Worm (Caenorhabditis elegans): ENCODE data around the gene knl-1.

DNA sequence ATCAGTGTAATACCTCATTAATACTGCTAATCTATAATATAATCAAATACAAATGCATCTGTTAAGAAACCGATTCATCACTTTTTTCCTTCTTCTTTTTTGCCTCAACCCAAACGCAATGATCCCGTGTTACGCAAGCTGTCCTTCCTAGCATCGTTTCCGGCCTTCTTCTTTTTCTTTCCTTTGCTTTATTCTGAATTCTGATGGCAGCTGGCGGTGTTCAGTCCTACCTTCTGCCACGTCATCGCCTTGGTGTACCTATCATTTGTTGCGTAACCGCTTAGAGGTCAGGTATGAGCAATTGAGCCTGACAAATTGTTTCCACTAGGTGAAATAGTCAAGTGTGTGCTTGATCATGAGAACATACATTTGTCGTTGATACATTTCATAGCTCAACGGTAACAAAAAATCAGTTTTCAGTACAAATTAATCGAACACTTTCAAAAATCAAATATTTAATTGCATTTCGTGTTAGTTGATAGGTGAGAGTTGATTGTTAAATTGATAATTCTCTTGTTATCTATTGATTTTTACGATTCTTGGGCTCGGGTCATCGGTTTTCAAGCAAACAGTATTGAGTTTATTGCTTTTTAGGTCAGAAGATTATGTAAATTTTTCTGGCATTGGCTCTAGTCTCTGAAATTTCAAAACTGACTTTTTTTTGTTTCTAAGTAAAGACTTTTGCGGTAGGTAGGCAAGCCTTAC lies 47.9 kb downstream of the knl-1 start:
- no peak for TF ChIP-seq nhr-25 (tag; optimal IDR thresholded peaks at IDR 0.05)
- TF ChIP-seq R02D3.7 (tag; optimal IDR thresholded peaks at IDR 0.05): no peak
- TF ChIP-seq nhr-237 (tag; optimal IDR thresholded peaks at IDR 0.05): no peak
- TF ChIP-seq ama-1 (optimal IDR thresholded peaks at IDR 0.05): no peak
- TF ChIP-seq snpc-4 (tag; optimal IDR thresholded peaks at IDR 0.05): no peak
- no peak for TF ChIP-seq ztf-11 (tag; optimal IDR thresholded peaks at IDR 0.05)

All from whole organism, L2 larva.